Fruit fly (Drosophila melanogaster): Measurements from ENCODE around the gene Rab11.

Rab11 gene

dm6 chr3R:21151090-21151870, 40.1 kb downstream of the Rab11 start (continued):
- peak; percentile 60 for TF ChIP-seq CG13624 (GFP tag; optimal IDR thresholded peaks at IDR 0.05)
- peak; percentile 68 for TF ChIP-seq CG2712 (tag; optimal IDR thresholded peaks at IDR 0.05)
- TF ChIP-seq CG7271 (tag; optimal IDR thresholded peaks at IDR 0.05), result no peak
- TF ChIP-seq trem (tag; optimal IDR thresholded peaks at IDR 0.05), result no peak
- no peak for TF ChIP-seq lola (GFP tag; optimal IDR thresholded peaks at IDR 0.05)
- TF ChIP-seq Spps (tag; optimal IDR thresholded peaks at IDR 0.05), result no peak
- TF ChIP-seq lilli (GFP tag; optimal IDR thresholded peaks at IDR 0.05), result peak; percentile 55
- peak; percentile 65 for TF ChIP-seq seq (GFP tag; IDR thresholded peaks at IDR 0.05)
- no peak for TF ChIP-seq Bdp1 (GFP tag; optimal IDR thresholded peaks at IDR 0.05)
- no peak for TF ChIP-seq tna (GFP tag; IDR thresholded peaks at IDR 0.05; ENCODE audit: partially characterized antibody)
- TF ChIP-seq pum (GFP tag; optimal IDR thresholded peaks at IDR 0.05), result peak; percentile 20
- peak; percentile 8 for TF ChIP-seq CG16815 (GFP tag; optimal IDR thresholded peaks at IDR 0.05)
- TF ChIP-seq Rx (GFP tag; IDR thresholded peaks at IDR 0.05), result no peak
- TF ChIP-seq dan (GFP tag; IDR thresholded peaks at IDR 0.05), result no peak
- TF ChIP-seq CG9797 (GFP tag; optimal IDR thresholded peaks at IDR 0.05), result no peak
- no peak for TF ChIP-seq CG3065 (GFP tag; optimal IDR thresholded peaks at IDR 0.05)
- TF ChIP-seq CG3407 (GFP tag; optimal IDR thresholded peaks at IDR 0.05), result no peak
- peak; percentile 41; the same call in 1 of the 2 replicates for TF ChIP-seq ara (GFP tag; IDR thresholded peaks at IDR 0.05)
- peak; percentile 45 for TF ChIP-seq CG8388 (GFP tag; optimal IDR thresholded peaks at IDR 0.05)
- TF ChIP-seq chn (GFP tag; optimal IDR thresholded peaks at IDR 0.05), result no peak
- TF ChIP-seq en (GFP tag; optimal IDR thresholded peaks at IDR 0.05), result no peak
- TF ChIP-seq CG1602 (GFP tag; optimal IDR thresholded peaks at IDR 0.05), result no peak
- peak; percentile 61 for TF ChIP-seq HHEX (GFP tag; optimal IDR thresholded peaks at IDR 0.05)
- TF ChIP-seq corto (GFP tag; optimal IDR thresholded peaks at IDR 0.05), result no peak
- peak; percentile 47 for TF ChIP-seq NfI (GFP tag; optimal IDR thresholded peaks at IDR 0.05)
- TF ChIP-seq psq (GFP tag; optimal IDR thresholded peaks at IDR 0.05), result no peak
- no peak for TF ChIP-seq CG17186 (GFP tag; optimal IDR thresholded peaks at IDR 0.05)
- TF ChIP-seq dpn (GFP tag; optimal IDR thresholded peaks at IDR 0.05), result peak; percentile 33 to 51
- TF ChIP-seq so (GFP tag; IDR thresholded peaks at IDR 0.05), result 0 out of 3 replicates have a peak, but pooled peaks have one; percentile 52
- TF ChIP-seq Six4 (GFP tag; optimal IDR thresholded peaks at IDR 0.05), result peak; percentile 37
- TF ChIP-seq Side (GFP tag; optimal IDR thresholded peaks at IDR 0.05), result no peak
- no peak for TF ChIP-seq CG7928 (GFP tag; optimal IDR thresholded peaks at IDR 0.05)
- TF ChIP-seq Jarid2 (GFP tag; optimal IDR thresholded peaks at IDR 0.05), result no peak
- TF ChIP-seq Gug (GFP tag; IDR thresholded peaks at IDR 0.05), result peak; percentile 7; the same call in 1 of the 4 replicates
- TF ChIP-seq tx (GFP tag; optimal IDR thresholded peaks at IDR 0.05), result no peak
- TF ChIP-seq ham (GFP tag; IDR thresholded peaks at IDR 0.05), result no peak
- peak; percentile 40; the same call in 1 of the 2 replicates for TF ChIP-seq ranshi (GFP tag; IDR thresholded peaks at IDR 0.05)
- TF ChIP-seq Rfx (GFP tag; IDR thresholded peaks at IDR 0.05), result peak; percentile 75
- TF ChIP-seq emc (GFP tag; optimal IDR thresholded peaks at IDR 0.05), result no peak
- TF ChIP-seq CHES-1-like (GFP tag; optimal IDR thresholded peaks at IDR 0.05), result no peak
- TF ChIP-seq mirr (GFP tag; optimal IDR thresholded peaks at IDR 0.05), result no peak
- no peak for TF ChIP-seq GATAe (GFP tag; conservative IDR thresholded peaks at IDR 0.05)
- TF ChIP-seq Ada2b (GFP tag; IDR thresholded peaks at IDR 0.05), result peak; percentile 71
- TF ChIP-seq sens (GFP tag), result peak; percentile 69
- TF ChIP-seq mam (GFP tag; optimal IDR thresholded peaks at IDR 0.05), result peak; percentile 53
- TF ChIP-seq CG7963 (GFP tag; IDR thresholded peaks at IDR 0.05; ENCODE audit: partially characterized antibody), result no peak
- no peak for TF ChIP-seq fu2 (GFP tag; optimal IDR thresholded peaks at IDR 0.05)
- no peak for TF ChIP-seq CG4360 (GFP tag; IDR thresholded peaks at IDR 0.05)
- TF ChIP-seq Scr (GFP tag; IDR thresholded peaks at IDR 0.05; ENCODE audit: partially characterized antibody), result no peak
- TF ChIP-seq CG3995 (GFP tag; optimal IDR thresholded peaks at IDR 0.05), result no peak

Measured in whole organism, embryonic.